Worm (Caenorhabditis elegans): ENCODE measurements around the gene dnj-16.

dnj-16 gene

DNA sequence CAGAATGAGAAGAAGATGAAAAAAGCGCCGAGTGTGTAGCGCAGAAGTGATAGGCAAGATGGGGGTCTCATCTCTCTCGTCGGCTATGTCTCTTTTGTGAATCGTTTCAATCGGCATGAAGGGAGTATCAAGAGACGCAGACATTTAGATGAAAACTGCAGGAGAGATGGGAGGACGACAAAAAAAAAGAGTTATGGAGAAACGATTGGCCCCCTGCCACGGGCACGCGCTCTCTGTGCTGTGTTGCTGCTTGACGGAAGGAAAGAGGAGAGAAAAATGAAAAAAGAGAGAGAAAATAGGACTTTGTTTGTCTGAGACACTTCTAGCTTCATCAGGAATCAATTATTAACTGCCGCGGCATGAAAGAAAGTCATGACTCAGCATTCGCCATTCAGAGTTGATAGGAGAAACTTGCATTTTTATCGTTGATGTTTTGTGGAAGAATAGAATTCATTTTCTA lies 32.8 kb downstream of the dnj-16 start (continued):
- TF ChIP-seq atf-7 (tag; optimal IDR thresholded peaks at IDR 0.05) (peak; percentile 58), die-1 (tag; optimal IDR thresholded peaks at IDR 0.05) (peak; percentile 7), let-607 (tag; optimal IDR thresholded peaks at IDR 0.05) (peak in 1 of 2 experiments; percentile 21), snpc-4 (GFP tag; optimal IDR thresholded peaks at IDR 0.05) (no peak), snpc-4 (tag; optimal IDR thresholded peaks at IDR 0.05) (peak in 2 of 4 experiments; percentile 35 to 60), unc-62 (GFP tag; optimal IDR thresholded peaks at IDR 0.05) (no peak), F37B4.10 (GFP tag; IDR thresholded peaks at IDR 0.05) (no peak), rpc-1 (optimal IDR thresholded peaks at IDR 0.05) (no peak), rpc-1 (tag; optimal IDR thresholded peaks at IDR 0.05) (no peak), hmg-1.2 (GFP tag; IDR thresholded peaks at IDR 0.05) (peak; percentile 81; the same call in 1 of the 2 replicates), F23B12.7 (tag; optimal IDR thresholded peaks at IDR 0.05; ENCODE audit: insufficient read depth) (peak; percentile 12), zfh-2 (GFP tag; conservative IDR thresholded peaks at IDR 0.05) (peak; percentile 96), ztf-6 (GFP tag; IDR thresholded peaks at IDR 0.05) (no peak), B0336.3 (GFP tag; IDR thresholded peaks at IDR 0.05) (peak; percentile 76), lin-54 (GFP tag; optimal IDR thresholded peaks at IDR 0.05) (peak; percentile 41), sea-2 (GFP tag; IDR thresholded peaks at IDR 0.05) (no peak), ztf-25 (GFP tag; IDR thresholded peaks at IDR 0.05) (no peak), somi-1 (GFP tag; optimal IDR thresholded peaks at IDR 0.05) (peak; percentile 87), lag-1 (GFP tag; IDR thresholded peaks at IDR 0.05) (no peak), F10E7.11 (tag; optimal IDR thresholded peaks at IDR 0.05) (no peak), B0019.2 (GFP tag; conservative IDR thresholded peaks at IDR 0.05) (no peak), dox-1 (GFP tag; IDR thresholded peaks at IDR 0.05) (peak; percentile 86), sdz-38 (tag; optimal IDR thresholded peaks at IDR 0.05) (no peak)

DNA sequence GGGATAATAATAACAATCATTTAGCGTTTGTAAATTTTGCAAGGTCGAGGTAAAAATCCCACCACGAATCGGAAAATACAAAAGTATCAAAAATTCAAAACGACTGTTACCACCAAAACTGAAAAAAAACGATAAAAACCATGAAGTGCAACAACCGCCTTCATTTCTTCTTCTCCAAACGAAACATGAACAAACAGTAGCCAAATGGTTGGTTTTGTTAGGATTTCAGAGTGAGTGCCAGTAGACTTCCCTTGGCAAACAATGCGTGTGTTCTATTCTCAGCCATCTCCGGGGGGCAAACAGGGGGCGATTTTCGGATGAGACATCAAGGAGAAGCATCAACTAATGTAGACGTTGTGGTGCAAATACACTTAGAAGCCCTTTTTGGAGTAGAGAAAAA lies 33.8 kb downstream of the dnj-16 start:
- TF ChIP-seq ztf-28 (GFP tag; IDR thresholded peaks at IDR 0.05) (no peak), lsl-1 (GFP tag; optimal IDR thresholded peaks at IDR 0.05) (no peak), F49E8.2 (tag; optimal IDR thresholded peaks at IDR 0.05; ENCODE audit: insufficient read depth) (no peak), K12H6.12 (tag; optimal IDR thresholded peaks at IDR 0.05) (no peak), ztf-6 (GFP tag; IDR thresholded peaks at IDR 0.05) (no peak), somi-1 (GFP tag; optimal IDR thresholded peaks at IDR 0.05) (no peak), mes-4 (tag; optimal IDR thresholded peaks at IDR 0.05) (no peak), nfyb-1 (GFP tag; IDR thresholded peaks at IDR 0.05) (no peak), zfh-2 (GFP tag; conservative IDR thresholded peaks at IDR 0.05) (no peak), Y56A3A.18 (GFP tag; IDR thresholded peaks at IDR 0.05) (no peak), zim-3 (tag; optimal IDR thresholded peaks at IDR 0.05) (no peak), F52B5.7 (tag; optimal IDR thresholded peaks at IDR 0.05) (no peak), Y53G8AR.9 (GFP tag; conservative IDR thresholded peaks at IDR 0.05) (no peak)

DNA sequence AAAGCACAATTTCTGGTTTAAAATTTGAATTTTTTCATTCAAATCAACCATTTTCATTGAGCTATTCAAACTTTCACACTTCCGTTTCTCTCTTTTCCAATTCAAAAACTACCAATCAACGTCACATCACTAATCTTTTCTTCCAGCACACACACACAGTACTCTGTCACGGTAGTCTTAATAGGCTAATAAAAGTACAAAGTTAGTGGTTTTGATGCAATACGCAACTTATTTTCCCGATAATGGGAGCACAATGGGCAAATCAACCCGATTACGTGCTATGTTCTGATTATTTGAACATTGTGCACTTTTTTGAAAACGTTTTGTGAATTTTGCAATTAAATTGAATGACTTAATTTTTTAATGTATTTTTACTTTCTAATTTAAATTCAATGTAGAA lies 36.4 kb downstream of the dnj-16 start:
- TF ChIP-seq nhr-80 (tag; optimal IDR thresholded peaks at IDR 0.05) (peak; percentile 65), hsf-1 (GFP tag; IDR thresholded peaks at IDR 0.05) (no peak)

DNA sequence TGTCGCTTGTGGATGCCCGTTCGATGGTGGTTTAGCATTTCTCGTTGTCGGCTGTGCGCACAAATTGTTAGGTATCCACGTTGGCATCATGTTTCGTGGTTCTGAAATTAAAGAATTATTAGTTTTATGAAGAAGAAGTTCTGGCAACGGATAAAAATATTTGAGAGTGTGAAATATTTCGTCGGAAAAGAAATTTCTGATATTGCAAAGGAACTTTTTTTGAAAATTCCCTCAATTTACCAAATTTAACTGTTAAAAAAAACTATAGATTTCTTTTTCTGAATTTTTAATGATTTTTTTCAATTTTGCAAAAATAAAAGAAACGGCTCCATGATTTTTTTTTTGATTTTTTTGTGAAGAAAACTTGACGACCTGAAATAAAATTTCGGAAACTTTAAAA lies 37.1 kb downstream of the dnj-16 start, which contains the start of gene mpk-1:
Gene mpk-1 (minus strand): TSS at position 101 of the 400 bp plus-strand sequence.
- TF ChIP-seq lsy-27 (tag; optimal IDR thresholded peaks at IDR 0.05; ENCODE audit: borderline replicate concordance, insufficient read depth) (no peak), somi-1 (GFP tag; optimal IDR thresholded peaks at IDR 0.05) (no peak), attf-3 (GFP tag; conservative IDR thresholded peaks at IDR 0.05) (no peak), snpc-4 (GFP tag; optimal IDR thresholded peaks at IDR 0.05) (no peak), snpc-4 (tag; optimal IDR thresholded peaks at IDR 0.05) (no peak), attf-6 (GFP tag; IDR thresholded peaks at IDR 0.05) (no peak), tbp1 (GFP tag; optimal IDR thresholded peaks at IDR 0.05) (no peak), pbrm-1 (GFP tag; IDR thresholded peaks at IDR 0.05) (no peak), die-1 (tag; optimal IDR thresholded peaks at IDR 0.05) (no peak), ztf-22 (GFP tag; optimal IDR thresholded peaks at IDR 0.05) (no peak), attf-5 (GFP tag; optimal IDR thresholded peaks at IDR 0.05) (no peak), ceh-40 (GFP tag; IDR thresholded peaks at IDR 0.05) (no peak), F37B4.10 (GFP tag; IDR thresholded peaks at IDR 0.05) (no peak), hmg-1.2 (GFP tag; IDR thresholded peaks at IDR 0.05) (no peak), snpc-3.4 (tag; optimal IDR thresholded peaks at IDR 0.05) (no peak), F57C9.4 (tag; optimal IDR thresholded peaks at IDR 0.05) (no peak)
